Fruit fly (Drosophila melanogaster) whole organism, embryonic: Measurements from ENCODE around the gene CG8460.

Source experiments
- ATbp ChIP-seq: fragments of 200-800 bp; sonication (Bioruptor generic); optimal IDR thresholded peaks from 2 replicates; lab custom pipeline; 2017; ENCODE audit warnings: missing biosample characterization, mild to moderate bottlenecking, missing genetic modification characterization, missing genetic modification reagents
- Bdp1 ChIP-seq: fragments of 200-800 bp; sonication (Bioruptor generic); optimal IDR thresholded peaks from 3 replicates; lab custom pipeline; 2016; ENCODE audit warnings: missing biosample characterization, missing genetic modification characterization
- Blimp-1 ChIP-seq: fragments of 200-800 bp; sonication (Bioruptor generic); optimal IDR thresholded peaks from 3 replicates; lab custom pipeline; 2018; ENCODE audit warnings: missing biosample characterization, missing genetic modification characterization, mild to moderate bottlenecking, moderate library complexity, missing genetic modification reagents
- CG10274 ChIP-seq: fragments of 200-800 bp; sonication (Bioruptor generic); optimal IDR thresholded peaks from 3 replicates; lab custom pipeline; 2017; ENCODE audit warnings: missing biosample characterization, mild to moderate bottlenecking, missing genetic modification characterization
- CG10565 ChIP-seq: fragments of 200-800 bp; sonication (Bioruptor generic); optimal IDR thresholded peaks from 3 replicates; lab custom pipeline; 2016; ENCODE audit warnings: missing biosample characterization, mild to moderate bottlenecking, missing genetic modification characterization
- CG12155 ChIP-seq: fragments of 200-800 bp; sonication (Bioruptor generic); optimal IDR thresholded peaks from 3 replicates; lab custom pipeline; 2016; ENCODE audit warnings: missing biosample characterization, missing genetic modification characterization
- CG12219 ChIP-seq: fragments of 200-800 bp; sonication (Bioruptor generic); optimal IDR thresholded peaks from 3 replicates; lab custom pipeline; 2018; ENCODE audit warnings: missing biosample characterization, mild to moderate bottlenecking, missing genetic modification characterization
- CG12659 ChIP-seq: fragments of 200-800 bp; sonication (Bioruptor generic); optimal IDR thresholded peaks from 3 replicates; lab custom pipeline; 2017; ENCODE audit warnings: mild to moderate bottlenecking, missing biosample characterization, missing genetic modification reagents, missing genetic modification characterization
- CG13424 ChIP-seq: fragments of 200-800 bp; sonication (Bioruptor generic); optimal IDR thresholded peaks from 2 replicates; lab custom pipeline; 2019; ENCODE audit warnings: missing biosample characterization, mild to moderate bottlenecking, missing genetic modification characterization, moderate library complexity
- CG17612 ChIP-seq: fragments of 200-800 bp; sonication (Bioruptor generic); IDR thresholded peaks from 2 replicates; pipeline ENCODE4 v1.3.6; 2022; ENCODE audit warnings: missing biosample characterization, missing genetic modification characterization
- CG32767 ChIP-seq: fragments of 200-800 bp; sonication (Bioruptor generic); IDR thresholded peaks from 2 replicates; pipeline ENCODE4 v1.3.6; 2022; ENCODE audit warnings: missing biosample characterization, missing genetic modification characterization
- CG34422 ChIP-seq: fragments of 200-800 bp; sonication (Bioruptor generic); IDR thresholded peaks from 3 replicates; pipeline ENCODE4 v1.3.6; 2022; ENCODE audit warnings: missing biosample characterization, missing genetic modification characterization
- CG6813 ChIP-seq: fragments of 200-800 bp; sonication (Bioruptor generic); optimal IDR thresholded peaks from 2 replicates; lab custom pipeline; 2017; ENCODE audit warnings: missing biosample characterization, missing genetic modification characterization, mild to moderate bottlenecking, moderate library complexity, missing genetic modification reagents
- CG7963 ChIP-seq: fragments of 200-800 bp; sonication (Bioruptor generic); IDR thresholded peaks from 3 replicates; pipeline ENCODE4 v1.3.6; 2022; ENCODE audit warnings: missing biosample characterization, missing genetic modification characterization; ENCODE audit not compliant: partially characterized antibody
- CoRest ChIP-seq: fragments of 200-800 bp; sonication (Bioruptor generic); optimal IDR thresholded peaks from 3 replicates; lab custom pipeline; 2018; ENCODE audit warnings: missing biosample characterization, mild to moderate bottlenecking, missing genetic modification characterization, moderate library complexity
- D19B ChIP-seq: fragments of 200-800 bp; sonication (Bioruptor generic); optimal IDR thresholded peaks from 2 replicates; lab custom pipeline; 2017; ENCODE audit warnings: missing biosample characterization, mild to moderate bottlenecking, missing genetic modification characterization
- Dfd ChIP-seq, 2 experiments: fragments of >200 bp; optimal IDR thresholded peaks; 2 replicates each; lab custom pipeline; 2017; ENCODE audit warnings: missing biosample characterization in 2 of 2, missing genetic modification characterization in 2 of 2
- Doc2 ChIP-seq: fragments of 200-800 bp; sonication (Bioruptor generic); IDR thresholded peaks from 2 replicates; pipeline ENCODE4 v1.3.6; 2022; ENCODE audit warnings: missing biosample characterization, missing genetic modification characterization
- Drgx ChIP-seq: fragments of 200-800 bp; sonication (Bioruptor generic); IDR thresholded peaks from 2 replicates; pipeline ENCODE4 v1.3.6; 2022; ENCODE audit warnings: missing biosample characterization, missing genetic modification characterization
- Fer1 ChIP-seq: fragments of 200-800 bp; sonication (Bioruptor generic); optimal IDR thresholded peaks from 2 replicates; lab custom pipeline; 2017; ENCODE audit warnings: missing biosample characterization, mild to moderate bottlenecking, missing genetic modification characterization
- Gug ChIP-seq: fragments of 200-800 bp; sonication (Bioruptor generic); IDR thresholded peaks from 4 replicates; pipeline ENCODE4 v1.3.6; 2022; ENCODE audit warnings: missing biosample characterization, missing genetic modification characterization
- H15 ChIP-seq: fragments of 200-800 bp; sonication (Bioruptor generic); IDR thresholded peaks from 3 replicates; pipeline ENCODE4 v1.3.6; 2022; ENCODE audit warnings: missing biosample characterization, missing genetic modification characterization
- Hand ChIP-seq: fragments of 200-800 bp; sonication (Bioruptor generic); optimal IDR thresholded peaks from 2 replicates; lab custom pipeline; 2017; ENCODE audit warnings: mild to moderate bottlenecking, missing biosample characterization, missing genetic modification reagents, missing genetic modification characterization
- Hey ChIP-seq: fragments of 200-800 bp; sonication (Bioruptor generic); optimal IDR thresholded peaks from 3 replicates; lab custom pipeline; 2018; ENCODE audit warnings: missing biosample characterization, mild to moderate bottlenecking, missing genetic modification characterization
- Kr ChIP-seq: fragments of 200-800 bp; sonication (Bioruptor generic); optimal IDR thresholded peaks from 2 replicates; lab custom pipeline; 2017; ENCODE audit warnings: missing biosample characterization, mild to moderate bottlenecking, missing genetic modification characterization
- NC2β ChIP-seq: fragments of 200-800 bp; sonication (Bioruptor generic); optimal IDR thresholded peaks from 2 replicates; lab custom pipeline; 2016; ENCODE audit warnings: missing biosample characterization, missing genetic modification characterization
- Ptx1 ChIP-seq: fragments of 200-800 bp; sonication (Bioruptor generic); IDR thresholded peaks from 2 replicates; pipeline ENCODE4 v1.3.6; 2022; ENCODE audit warnings: missing biosample characterization, missing genetic modification characterization
- Rfx ChIP-seq: fragments of 200-800 bp; sonication (Bioruptor generic); IDR thresholded peaks from 2 replicates; pipeline ENCODE4 v1.3.6; 2022; ENCODE audit warnings: missing biosample characterization, missing genetic modification characterization
- Stat92E ChIP-seq, 3 experiments: fragments of >200 bp in 2 of 3; fragments of 200-800 bp in 1 of 3; sonication (Bioruptor generic) in 1 of 3; optimal IDR thresholded peaks; 2 replicates each; lab custom pipeline; 2017 to 2019; ENCODE audit warnings: missing biosample characterization in 3 of 3, missing genetic modification characterization in 3 of 3, mild to moderate bottlenecking in 1 of 3, moderate library complexity in 1 of 3
- ac ChIP-seq: fragments of 200-800 bp; sonication (Bioruptor generic); optimal IDR thresholded peaks from 3 replicates; lab custom pipeline; 2017; ENCODE audit warnings: missing biosample characterization, mild to moderate bottlenecking, missing genetic modification characterization
- dan ChIP-seq: fragments of 200-800 bp; sonication (Bioruptor generic); IDR thresholded peaks from 2 replicates; pipeline ENCODE4 v1.3.6; 2022; ENCODE audit warnings: missing biosample characterization, missing genetic modification characterization
- disco-r ChIP-seq: fragments of 200-800 bp; sonication (Bioruptor generic); optimal IDR thresholded peaks from 2 replicates; lab custom pipeline; 2016; ENCODE audit warnings: missing biosample characterization, missing genetic modification characterization
- eve ChIP-seq, 2 experiments: fragments of >200 bp; optimal IDR thresholded peaks; 2 replicates each; lab custom pipeline; 2017; ENCODE audit warnings: missing biosample characterization in 2 of 2, missing genetic modification characterization in 2 of 2
- insv ChIP-seq, 2 experiments: fragments of 200-800 bp; sonication (Bioruptor generic); optimal IDR thresholded peaks; 3 replicates each; lab custom pipeline; 2016 to 2018; ENCODE audit warnings: missing biosample characterization in 2 of 2, missing genetic modification characterization in 2 of 2
- lola ChIP-seq, 3 experiments: fragments of >200 bp in 2 of 3; fragments of 200-800 bp in 1 of 3; sonication (Bioruptor generic) in 1 of 3; optimal IDR thresholded peaks; 2 replicates each; lab custom pipeline; 2017 to 2019; ENCODE audit warnings: missing biosample characterization in 3 of 3, missing genetic modification characterization in 3 of 3, mild to moderate bottlenecking in 1 of 3, moderate library complexity in 1 of 3
- nerfin-1 ChIP-seq: fragments of 200-800 bp; sonication (Bioruptor generic); optimal IDR thresholded peaks from 3 replicates; lab custom pipeline; 2019; ENCODE audit warnings: missing biosample characterization, mild to moderate bottlenecking, missing genetic modification characterization, moderate library complexity
- nerfin-2 ChIP-seq: fragments of 200-800 bp; sonication (Bioruptor generic); IDR thresholded peaks from 2 replicates; pipeline ENCODE4 v1.3.6; 2022; ENCODE audit warnings: missing biosample characterization, missing genetic modification characterization; ENCODE audit not compliant: partially characterized antibody
- pho ChIP-seq: fragments of 200-800 bp; sonication (Bioruptor generic); optimal IDR thresholded peaks from 2 replicates; lab custom pipeline; 2016; ENCODE audit warnings: missing biosample characterization, missing genetic modification characterization
- phol ChIP-seq: fragments of 200-800 bp; sonication (Bioruptor generic); optimal IDR thresholded peaks from 3 replicates; lab custom pipeline; 2018; ENCODE audit warnings: missing biosample characterization, mild to moderate bottlenecking, missing genetic modification characterization, moderate library complexity
- psq ChIP-seq: fragments of 200-800 bp; sonication (Bioruptor generic); optimal IDR thresholded peaks from 2 replicates; lab custom pipeline; 2017; ENCODE audit warnings: missing biosample characterization, missing genetic modification characterization
- ro ChIP-seq: fragments of 200-800 bp; sonication (Bioruptor generic); IDR thresholded peaks from 2 replicates; pipeline ENCODE4 v1.3.6; 2022; ENCODE audit warnings: missing biosample characterization, missing genetic modification characterization
- run ChIP-seq: fragments of 200-800 bp; sonication (Bioruptor generic); optimal IDR thresholded peaks from 3 replicates; lab custom pipeline; 2018; ENCODE audit warnings: missing biosample characterization, mild to moderate bottlenecking, missing genetic modification characterization
- scrt ChIP-seq: fragments of 200-800 bp; sonication (Bioruptor generic); optimal IDR thresholded peaks from 2 replicates; lab custom pipeline; 2018; ENCODE audit warnings: missing biosample characterization, mild to moderate bottlenecking, missing genetic modification characterization, moderate library complexity
- sd ChIP-seq: fragments of 200-800 bp; sonication (Bioruptor generic); optimal IDR thresholded peaks from 3 replicates; lab custom pipeline; 2018; ENCODE audit warnings: missing biosample characterization, mild to moderate bottlenecking, missing genetic modification characterization, moderate library complexity
- sens ChIP-seq: fragments of 200-800 bp; sonication (Bioruptor generic); peaks from one replicate; lab custom pipeline; 2016; ENCODE audit warnings: missing biosample characterization, missing genetic modification characterization
- seq ChIP-seq: fragments of 200-800 bp; sonication (Bioruptor generic); IDR thresholded peaks from 2 replicates; pipeline ENCODE4 v1.3.6; 2022; ENCODE audit warnings: missing biosample characterization, missing genetic modification characterization
- sima ChIP-seq: fragments of 200-800 bp; sonication (Bioruptor generic); optimal IDR thresholded peaks from 2 replicates; lab custom pipeline; 2016; ENCODE audit warnings: missing biosample characterization, missing genetic modification characterization
- tx ChIP-seq: fragments of 200-800 bp; sonication (Bioruptor generic); optimal IDR thresholded peaks from 2 replicates; lab custom pipeline; 2016; ENCODE audit warnings: missing biosample characterization, missing genetic modification characterization
- yki ChIP-seq: fragments of >200 bp; optimal IDR thresholded peaks from 3 replicates; lab custom pipeline; 2018
- zf30C ChIP-seq: fragments of 200-800 bp; sonication (Bioruptor generic); optimal IDR thresholded peaks from 3 replicates; lab custom pipeline; 2018; ENCODE audit warnings: missing biosample characterization, mild to moderate bottlenecking, missing genetic modification characterization

The CG8460 gene

dm6 chr2L:8212666-8213270 lies 15.8 kb downstream of the CG8460 start, which contains the start of the genes CG8372 and CG8360 (continued):
- TF ChIP-seq Fer1 (GFP tag; lab: Kevin White, UChicago) (peak; percentile 99), CG10274 (peak; percentile 94), tx (GFP tag; lab: Kevin White, UChicago) (peak; percentile 99), scrt (GFP tag; lab: Kevin White, UChicago) (peak; percentile 96), Dfd (GFP tag; optimal IDR thresholded peaks at IDR 0.05; lab: Kevin White, UChicago) (no peak), ATbp (peak; percentile 98), sd (peak; percentile 94), phol (tag; lab: Kevin White, UChicago) (peak; percentile 99), sens (GFP tag; lab: Kevin White, UChicago) (peak; percentile 100), psq (peak; percentile 95), run (tag; lab: Kevin White, UChicago) (peak; percentile 96), Hey (tag; lab: Kevin White, UChicago) (peak; percentile 93), nerfin-2 (GFP tag; lab: Robert Waterston, UW) (no peak), zf30C (GFP tag; lab: Kevin White, UChicago) (peak; percentile 37), lola (GFP tag; optimal IDR thresholded peaks at IDR 0.05; lab: Kevin White, UChicago) (peak in 1 of 3 experiments; percentile 98), nerfin-1 (tag; lab: Kevin White, UChicago) (peak; percentile 96), CG12659 (GFP tag; lab: Kevin White, UChicago) (peak; percentile 99), Ptx1 (peak; percentile 100), Stat92E (GFP tag; optimal IDR thresholded peaks at IDR 0.05; lab: Kevin White, UChicago) (peak in 1 of 3 experiments; percentile 91), Hand (GFP tag; lab: Kevin White, UChicago) (peak; percentile 97), Gug (GFP tag; lab: Robert Waterston, UW) (peak; percentile 99), D19B (GFP tag; lab: Kevin White, UChicago) (peak; percentile 95), Bdp1 (GFP tag; lab: Kevin White, UChicago) (peak; percentile 95), CG34422 (GFP tag; lab: Robert Waterston, UW) (peak; percentile 99), CG12155 (GFP tag; lab: Kevin White, UChicago) (peak; percentile 98), Blimp-1 (peak; percentile 97), ac (GFP tag; lab: Kevin White, UChicago) (peak; percentile 94), H15 (GFP tag; lab: Robert Waterston, UW) (peak; percentile 99), seq (peak; percentile 99), yki (lab: Kevin White, UChicago) (no peak), CG32767 (GFP tag; lab: Robert Waterston, UW) (peak; percentile 98), Drgx (GFP tag; lab: Robert Waterston, UW) (peak; percentile 99), sima (peak; percentile 95), CG10565 (GFP tag; lab: Kevin White, UChicago) (peak; percentile 97), dan (GFP tag; lab: Robert Waterston, UW) (peak; percentile 96), Rfx (GFP tag; lab: Robert Waterston, UW) (peak; percentile 100), Doc2 (GFP tag; lab: Robert Waterston, UW) (peak; percentile 94), pho (GFP tag; lab: Kevin White, UChicago) (peak; percentile 99), insv (GFP tag; optimal IDR thresholded peaks at IDR 0.05; lab: Kevin White, UChicago) (peak; percentile 61 to 77), ro (GFP tag; lab: Robert Waterston, UW) (peak; percentile 98), NC2β (GFP tag; lab: Kevin White, UChicago) (peak; percentile 98), CG6813 (GFP tag; lab: Kevin White, UChicago) (peak; percentile 99), eve (GFP tag; optimal IDR thresholded peaks at IDR 0.05; lab: Kevin White, UChicago) (peak in 1 of 2 experiments; percentile 46), Kr (GFP tag; lab: Kevin White, UChicago) (peak; percentile 18), CoRest (tag; lab: Kevin White, UChicago) (peak; percentile 98), disco-r (GFP tag; lab: Kevin White, UChicago) (peak; percentile 98), CG7963 (GFP tag; lab: Robert Waterston, UW) (no peak), CG17612 (GFP tag; lab: Robert Waterston, UW) (peak; percentile 97), CG13424 (tag; lab: Kevin White, UChicago) (peak; percentile 99), CG12219 (GFP tag; lab: Kevin White, UChicago) (peak; percentile 98)
